Fruit fly (Drosophila melanogaster) whole organism, embryonic: ENCODE results near the gene CG14326.

Experiments used
- Antp ChIP-seq: fragments of 200-800 bp; sonication (Bioruptor generic); optimal IDR thresholded peaks from 3 replicates; lab custom pipeline; 2016; ENCODE audit warnings: missing biosample characterization, missing genetic modification characterization
- CG13775 ChIP-seq: fragments of 200-800 bp; sonication (Bioruptor generic); optimal IDR thresholded peaks from 3 replicates; lab custom pipeline; 2017; ENCODE audit warnings: missing biosample characterization, mild to moderate bottlenecking, missing genetic modification characterization
- CG17829 ChIP-seq: fragments of 200-800 bp; optimal IDR thresholded peaks from 2 replicates; lab custom pipeline; 2019; ENCODE audit warnings: missing biosample characterization, mild to moderate bottlenecking, missing genetic modification characterization, moderate library complexity
- CG2129 ChIP-seq: fragments of 200-800 bp; sonication (Bioruptor generic); IDR thresholded peaks from 2 replicates; pipeline ENCODE4 v1.3.6; 2022; ENCODE audit warnings: missing biosample characterization, missing genetic modification characterization; ENCODE audit not compliant: partially characterized antibody
- CG3726 ChIP-seq: fragments of 200-800 bp; sonication (Bioruptor generic); IDR thresholded peaks from 3 replicates; pipeline ENCODE4, ENCODE4 v1.3.6; 2022; ENCODE audit warnings: missing biosample characterization, missing genetic modification characterization
- CG3847 ChIP-seq: fragments of 200-800 bp; sonication (Bioruptor generic); IDR thresholded peaks from 2 replicates; pipeline ENCODE4 v1.3.6; 2022; ENCODE audit warnings: missing biosample characterization, missing genetic modification characterization
- CG4360 ChIP-seq: fragments of 200-800 bp; sonication (Bioruptor generic); IDR thresholded peaks from 2 replicates; pipeline ENCODE4 v1.3.6; 2022; ENCODE audit warnings: missing biosample characterization, missing genetic modification characterization
- CG43689 ChIP-seq: fragments of 200-800 bp; sonication (Bioruptor generic); IDR thresholded peaks from 2 replicates; pipeline ENCODE4 v1.3.6; 2022; ENCODE audit warnings: missing biosample characterization, missing genetic modification characterization
- CG4404 ChIP-seq: fragments of 200-800 bp; sonication (Bioruptor generic); IDR thresholded peaks from 2 replicates; pipeline ENCODE4 v1.3.6; 2022; ENCODE audit warnings: missing biosample characterization, missing genetic modification characterization
- CG5180 ChIP-seq: fragments of 200-800 bp; sonication (Bioruptor generic); optimal IDR thresholded peaks from 3 replicates; lab custom pipeline; 2017; ENCODE audit warnings: missing biosample characterization, missing genetic modification characterization, mild to moderate bottlenecking, moderate library complexity, missing genetic modification reagents
- CG5245 ChIP-seq: fragments of 200-800 bp; sonication (Bioruptor generic); optimal IDR thresholded peaks from 3 replicates; lab custom pipeline; 2016; ENCODE audit warnings: missing biosample characterization, missing genetic modification characterization
- CG6683 ChIP-seq: fragments of 200-800 bp; sonication (Bioruptor generic); optimal IDR thresholded peaks from 2 replicates; lab custom pipeline; 2017; ENCODE audit warnings: missing biosample characterization, mild to moderate bottlenecking, missing genetic modification characterization, missing genetic modification reagents
- CG6813 ChIP-seq: fragments of 200-800 bp; sonication (Bioruptor generic); optimal IDR thresholded peaks from 2 replicates; lab custom pipeline; 2017; ENCODE audit warnings: missing biosample characterization, missing genetic modification characterization, mild to moderate bottlenecking, moderate library complexity, missing genetic modification reagents
- CG6854 ChIP-seq: fragments of 200-800 bp; sonication (Bioruptor generic); optimal IDR thresholded peaks from 3 replicates; lab custom pipeline; 2017; ENCODE audit warnings: missing biosample characterization, mild to moderate bottlenecking, missing genetic modification characterization
- CG8388 ChIP-seq: fragments of 200-800 bp; sonication (Bioruptor generic); optimal IDR thresholded peaks from 2 replicates; lab custom pipeline; 2019; ENCODE audit warnings: missing biosample characterization, mild to moderate bottlenecking, missing genetic modification characterization, moderate library complexity
- CG9797 ChIP-seq: fragments of 200-800 bp; sonication (Bioruptor generic); optimal IDR thresholded peaks from 3 replicates; lab custom pipeline; 2018; ENCODE audit warnings: missing biosample characterization, mild to moderate bottlenecking, missing genetic modification characterization
- CHES-1-like ChIP-seq: fragments of 200-800 bp; sonication (Bioruptor generic); optimal IDR thresholded peaks from 2 replicates; lab custom pipeline; 2016; ENCODE audit warnings: missing biosample characterization, missing genetic modification characterization
- CoRest ChIP-seq: fragments of 200-800 bp; sonication (Bioruptor generic); optimal IDR thresholded peaks from 3 replicates; lab custom pipeline; 2018; ENCODE audit warnings: missing biosample characterization, mild to moderate bottlenecking, missing genetic modification characterization, moderate library complexity
- ERR ChIP-seq: fragments of 200-800 bp; sonication (Bioruptor generic); optimal IDR thresholded peaks from 2 replicates; lab custom pipeline; 2016; ENCODE audit warnings: missing biosample characterization, missing genetic modification characterization
- GATAe ChIP-seq: fragments of 200-800 bp; sonication (Bioruptor generic); conservative IDR thresholded peaks from 2 replicates; pipeline ENCODE4 v1.3.6; 2022; ENCODE audit warnings: missing biosample characterization, missing genetic modification characterization
- HLH4C ChIP-seq: fragments of 200-800 bp; sonication (Bioruptor generic); IDR thresholded peaks from 3 replicates; pipeline ENCODE4 v1.3.6; 2022; ENCODE audit warnings: missing biosample characterization, missing genetic modification characterization; ENCODE audit not compliant: partially characterized antibody
- Nf-YC ChIP-seq: fragments of 200-800 bp; optimal IDR thresholded peaks from 3 replicates; lab custom pipeline; 2019; ENCODE audit warnings: missing biosample characterization, mild to moderate bottlenecking, missing genetic modification characterization, moderate library complexity
- Oaz ChIP-seq: fragments of 200-800 bp; sonication (Bioruptor generic); IDR thresholded peaks from 2 replicates; pipeline ENCODE4 v1.3.6; 2022; ENCODE audit warnings: missing biosample characterization, missing genetic modification characterization
- Stat92E ChIP-seq, 3 experiments: fragments of >200 bp in 2 of 3; fragments of 200-800 bp in 1 of 3; sonication (Bioruptor generic) in 1 of 3; optimal IDR thresholded peaks; 2 replicates each; lab custom pipeline; 2017 to 2019; ENCODE audit warnings: missing biosample characterization in 3 of 3, missing genetic modification characterization in 3 of 3, mild to moderate bottlenecking in 1 of 3, moderate library complexity in 1 of 3
- YL-1 ChIP-seq: fragments of 200-800 bp; sonication (Bioruptor generic); optimal IDR thresholded peaks from 3 replicates; lab custom pipeline; 2017; ENCODE audit warnings: missing biosample characterization, mild to moderate bottlenecking, missing genetic modification characterization
- abd-A ChIP-seq: fragments of 200-800 bp; sonication (Bioruptor generic); optimal IDR thresholded peaks from 3 replicates; lab custom pipeline; 2019; ENCODE audit warnings: missing biosample characterization, mild to moderate bottlenecking, missing genetic modification characterization, moderate library complexity
- ase ChIP-seq: fragments of 200-800 bp; sonication (Bioruptor generic); IDR thresholded peaks from 3 replicates; pipeline ENCODE4 v1.3.6; 2022; ENCODE audit warnings: missing biosample characterization, missing genetic modification characterization
- cad ChIP-seq: fragments of >200 bp; optimal IDR thresholded peaks from 2 replicates; lab custom pipeline; 2017; ENCODE audit warnings: missing biosample characterization, missing genetic modification characterization
- crol ChIP-seq: fragments of 200-800 bp; sonication (Bioruptor generic); IDR thresholded peaks from 2 replicates; pipeline ENCODE4 v1.3.6; 2022; ENCODE audit warnings: missing biosample characterization, missing genetic modification characterization
- esg ChIP-seq: fragments of 200-800 bp; sonication (Bioruptor generic); conservative IDR thresholded peaks from 2 replicates; pipeline ENCODE4 v1.3.6; 2022; ENCODE audit warnings: missing biosample characterization, missing genetic modification characterization
- gce ChIP-seq: fragments of 200-800 bp; sonication (Bioruptor generic); IDR thresholded peaks from 3 replicates; pipeline ENCODE4 v1.3.6; 2022; ENCODE audit warnings: missing biosample characterization, missing genetic modification characterization
- gro ChIP-seq: fragments of 200-800 bp; sonication (Bioruptor generic); optimal IDR thresholded peaks from 2 replicates; lab custom pipeline; 2016; ENCODE audit warnings: missing biosample characterization, missing genetic modification characterization
- gsb-n ChIP-seq: fragments of 200-800 bp; sonication (Bioruptor generic); optimal IDR thresholded peaks from 3 replicates; lab custom pipeline; 2018; ENCODE audit warnings: missing biosample characterization, mild to moderate bottlenecking, missing genetic modification characterization
- inv ChIP-seq: fragments of 200-800 bp; sonication (Bioruptor generic); IDR thresholded peaks from 2 replicates; pipeline ENCODE4 v1.3.6; 2022; ENCODE audit warnings: missing biosample characterization, missing genetic modification characterization; ENCODE audit not compliant: partially characterized antibody
- pita ChIP-seq: fragments of 200-800 bp; sonication (Bioruptor generic); optimal IDR thresholded peaks from 2 replicates; lab custom pipeline; 2017; ENCODE audit warnings: missing biosample characterization, mild to moderate bottlenecking, missing genetic modification characterization
- salm ChIP-seq: fragments of 200-800 bp; sonication (Bioruptor generic); optimal IDR thresholded peaks from 2 replicates; lab custom pipeline; 2018; ENCODE audit warnings: missing biosample characterization, mild to moderate bottlenecking, missing genetic modification characterization
- sc ChIP-seq, 3 experiments: fragments of >200 bp in 2 of 3; fragments of 200-800 bp in 1 of 3; sonication (Bioruptor generic) in 1 of 3; optimal IDR thresholded peaks; 2 replicates in 2 of 3; 3 replicates in 1 of 3; lab custom pipeline; 2017; ENCODE audit warnings: mild to moderate bottlenecking in 1 of 3, missing biosample characterization in 1 of 3, missing genetic modification characterization in 1 of 3, missing genetic modification reagents in 1 of 3
- sim ChIP-seq: fragments of 200-800 bp; sonication (Bioruptor generic); IDR thresholded peaks from 2 replicates; pipeline ENCODE4 v1.3.6; 2022; ENCODE audit warnings: missing biosample characterization, missing genetic modification characterization
- tll ChIP-seq, 2 experiments: fragments of 200-800 bp in 1 of 2; fragments of >200 bp in 1 of 2; sonication (Bioruptor generic) in 1 of 2; optimal IDR thresholded peaks; 2 replicates each; lab custom pipeline; 2017 to 2019; ENCODE audit warnings: missing biosample characterization in 2 of 2, missing genetic modification characterization in 2 of 2, mild to moderate bottlenecking in 1 of 2, moderate library complexity in 1 of 2
- trh ChIP-seq: fragments of 200-800 bp; sonication (Bioruptor generic); optimal IDR thresholded peaks from 2 replicates; lab custom pipeline; 2016; ENCODE audit warnings: missing biosample characterization, missing genetic modification characterization
- zen2 ChIP-seq: fragments of 200-800 bp; sonication (Bioruptor generic); IDR thresholded peaks from 3 replicates; pipeline ENCODE4 v1.3.6; 2022; ENCODE audit warnings: missing biosample characterization, missing genetic modification characterization; ENCODE audit not compliant: partially characterized antibody

The CG14326 gene

dm6 chr3R:17646102-17647050, 27.5 kb downstream of the CG14326 start (continued):
- no peak for TF ChIP-seq CG4360 (GFP tag; lab: Robert Waterston, UW)
- TF ChIP-seq CG6854 = no peak
- peak; percentile 22 for TF ChIP-seq abd-A
- no peak for TF ChIP-seq CG17829 (tag; lab: Kevin White, UChicago)
- TF ChIP-seq CG9797 = no peak
- TF ChIP-seq trh (GFP tag; lab: Kevin White, UChicago) = no peak
- no peak for TF ChIP-seq sim (GFP tag; lab: Robert Waterston, UW)
- TF ChIP-seq GATAe (GFP tag; lab: Robert Waterston, UW) = no peak
- TF ChIP-seq CG6813 = no peak
- TF ChIP-seq Oaz (GFP tag; lab: Robert Waterston, UW) = no peak
- no peak for TF ChIP-seq CG3847 (GFP tag; lab: Robert Waterston, UW)
- no peak for TF ChIP-seq sc (optimal IDR thresholded peaks at IDR 0.05; lab: Kevin White, UChicago)
- TF ChIP-seq sc (GFP tag; optimal IDR thresholded peaks at IDR 0.05; lab: Kevin White, UChicago) = no peak
- TF ChIP-seq tll (GFP tag; optimal IDR thresholded peaks at IDR 0.05; lab: Kevin White, UChicago) = peak in 1 of 2 experiments; percentile 36
- no peak for TF ChIP-seq gsb-n (tag; lab: Kevin White, UChicago)
- no peak for TF ChIP-seq CHES-1-like
- TF ChIP-seq inv (GFP tag; lab: Robert Waterston, UW) = peak; percentile 41; the same call in 1 of the 2 replicates
- TF ChIP-seq CoRest (tag; lab: Kevin White, UChicago) = no peak
- TF ChIP-seq CG2129 (GFP tag; lab: Robert Waterston, UW) = no peak; the same call in 1 of the 2 replicates
- TF ChIP-seq gce (GFP tag; lab: Robert Waterston, UW) = no peak
- no peak for TF ChIP-seq CG13775
- no peak for TF ChIP-seq CG4404 (GFP tag; lab: Robert Waterston, UW)
- no peak for TF ChIP-seq CG8388 (GFP tag; lab: Kevin White, UChicago)
- no peak for TF ChIP-seq pita
- TF ChIP-seq Stat92E (GFP tag; optimal IDR thresholded peaks at IDR 0.05; lab: Kevin White, UChicago) = no peak
- TF ChIP-seq salm (tag; lab: Kevin White, UChicago) = peak; percentile 79
- TF ChIP-seq esg = no peak
- no peak for TF ChIP-seq CG43689
- no peak for TF ChIP-seq Nf-YC (tag; lab: Kevin White, UChicago)
- TF ChIP-seq CG5180 = no peak
- TF ChIP-seq cad (GFP tag; lab: Kevin White, UChicago) = no peak
- no peak for TF ChIP-seq CG3726 (GFP tag; lab: Robert Waterston, UW)
- TF ChIP-seq ERR (GFP tag; lab: Kevin White, UChicago) = no peak
- TF ChIP-seq zen2 (GFP tag; lab: Robert Waterston, UW) = no peak; the same call in 2 of the 3 replicates
- TF ChIP-seq ase (GFP tag; lab: Robert Waterston, UW) = no peak
- no peak for TF ChIP-seq CG6683 (GFP tag; lab: Kevin White, UChicago)
- TF ChIP-seq crol (GFP tag; lab: Robert Waterston, UW) = no peak
- TF ChIP-seq gro = no peak
- TF ChIP-seq CG5245 (GFP tag; lab: Kevin White, UChicago) = no peak
- TF ChIP-seq Antp (GFP tag; lab: Kevin White, UChicago) = no peak
- peak; percentile 74; the same call in 1 of the 3 replicates for TF ChIP-seq HLH4C
- TF ChIP-seq YL-1 (GFP tag; lab: Kevin White, UChicago) = no peak
